Worm (Caenorhabditis elegans) whole organism, L4 larva: ENCODE results near the gene ZK632.9.
A peak's percentile ranks its signal among the peaks of the same experiment; 100 is the strongest.

Source experiments
- Y5F2A.4 ChIP-seq: fragments of 200-800 bp; sonication (Bioruptor generic); optimal IDR thresholded peaks from 2 replicates; lab custom pipeline; 2018; ENCODE audit warnings: mild to moderate bottlenecking, missing genetic modification characterization, missing compliant biosample characterization
- ZK546.5 ChIP-seq, 2 experiments: sonication (generic microtip); optimal IDR thresholded peaks; 2 replicates each; lab custom pipeline; 2017; ENCODE audit warnings: missing biosample characterization in 2 of 2, missing genetic modification characterization in 2 of 2
- aha-1 ChIP-seq: fragments of 150-350 bp; peaks from one replicate; lab custom pipeline; 2014; ENCODE audit warnings: missing biosample characterization, missing genetic modification characterization
- aly-2 ChIP-seq: sonication (generic microtip); optimal IDR thresholded peaks from 2 replicates; lab custom pipeline; 2018; ENCODE audit warnings: missing biosample characterization, missing genetic modification characterization
- ceh-32 ChIP-seq: sonication (generic microtip); optimal IDR thresholded peaks from 2 replicates; lab custom pipeline; 2016; ENCODE audit warnings: mild to moderate bottlenecking, missing genetic modification characterization, missing compliant biosample characterization; ENCODE audit not compliant: poor library complexity
- ceh-44 ChIP-seq: fragments of 200-800 bp; sonication (Bioruptor generic); IDR thresholded peaks from 2 replicates; pipeline ENCODE4 v1.3.6; 2022; ENCODE audit warnings: missing genetic modification reagents, missing genetic modification characterization, missing compliant biosample characterization
- daf-12 ChIP-seq: fragments of 150-350 bp; optimal IDR thresholded peaks from 2 replicates; lab custom pipeline; 2014; ENCODE audit warnings: missing biosample characterization, missing genetic modification reagents, missing genetic modification characterization
- daf-16 ChIP-seq, 3 experiments: sonication (generic microtip); optimal IDR thresholded peaks; 2 replicates each; lab custom pipeline; 2016 to 2017; ENCODE audit warnings: missing genetic modification characterization in 3 of 3, missing genetic modification reagents in 3 of 3, mild to moderate bottlenecking in 2 of 3, missing compliant biosample characterization in 2 of 3, missing biosample characterization in 1 of 3, moderate library complexity in 1 of 3
- daf-8 ChIP-seq: fragments of 200-800 bp; sonication (Bioruptor generic); IDR thresholded peaks from 2 replicates; pipeline ENCODE4 v1.3.6; 2022; ENCODE audit warnings: missing genetic modification characterization, missing compliant biosample characterization
- dmd-6 ChIP-seq: fragments of 200-800 bp; sonication (Bioruptor generic); IDR thresholded peaks from 2 replicates; pipeline ENCODE4 v1.3.6; 2022; ENCODE audit warnings: missing genetic modification reagents, missing genetic modification characterization, missing compliant biosample characterization
- dmd-8 ChIP-seq: fragments of 200-800 bp; sonication (Bioruptor generic); IDR thresholded peaks from 2 replicates; pipeline ENCODE4 v1.3.6; 2022; ENCODE audit warnings: missing genetic modification characterization, missing compliant biosample characterization
- dpl-1 ChIP-seq: fragments of 150-350 bp; optimal IDR thresholded peaks from 2 replicates; lab custom pipeline; 2014; ENCODE audit warnings: missing biosample characterization, missing genetic modification reagents, missing genetic modification characterization
- duxl-1 ChIP-seq: sonication (generic microtip); optimal IDR thresholded peaks from 2 replicates; lab custom pipeline; 2016; ENCODE audit warnings: mild to moderate bottlenecking, missing genetic modification characterization, moderate library complexity, missing compliant biosample characterization; ENCODE audit not compliant: poor library complexity
- dve-1 ChIP-seq: sonication (generic microtip); optimal IDR thresholded peaks from 2 replicates; lab custom pipeline; 2017; ENCODE audit warnings: antibody characterized with exemption, mild to moderate bottlenecking, missing genetic modification characterization, missing compliant biosample characterization; ENCODE audit not compliant: insufficient read depth
- egl-27 ChIP-seq: sonication (generic microtip); optimal IDR thresholded peaks from 3 replicates; lab custom pipeline; 2017; ENCODE audit warnings: missing biosample characterization, missing genetic modification reagents, missing genetic modification characterization
- fkh-10 ChIP-seq: fragments of 150-350 bp; optimal IDR thresholded peaks from 2 replicates; lab custom pipeline; 2014; ENCODE audit warnings: missing biosample characterization, missing genetic modification reagents, missing genetic modification characterization
- gei-8 ChIP-seq: fragments of 200-800 bp; sonication (Bioruptor generic); optimal IDR thresholded peaks from 2 replicates; lab custom pipeline; 2018; ENCODE audit warnings: mild to moderate bottlenecking, missing genetic modification characterization, missing compliant biosample characterization
- hlh-30 ChIP-seq: sonication (generic microtip); optimal IDR thresholded peaks from 2 replicates; lab custom pipeline; 2017; ENCODE audit warnings: antibody characterized with exemption, mild to moderate bottlenecking, missing genetic modification characterization, missing compliant biosample characterization; ENCODE audit not compliant: insufficient read depth
- lin-29 ChIP-seq: fragments of 200-800 bp; sonication (Bioruptor generic); IDR thresholded peaks from 2 replicates; pipeline ENCODE4 v1.3.6; 2022; ENCODE audit warnings: missing genetic modification reagents, missing genetic modification characterization, missing compliant biosample characterization
- lin-38 ChIP-seq: fragments of 200-800 bp; sonication (Bioruptor generic); IDR thresholded peaks from 2 replicates; pipeline ENCODE4 v1.3.6; 2022; ENCODE audit warnings: missing genetic modification reagents, missing genetic modification characterization, missing compliant biosample characterization
- lin-39 ChIP-seq: fragments of 150-350 bp; optimal IDR thresholded peaks from 2 replicates; lab custom pipeline; 2014; ENCODE audit warnings: missing biosample characterization, missing genetic modification reagents, missing genetic modification characterization
- lsy-2 ChIP-seq, 2 experiments: fragments of 150-350 bp in 1 of 2; sonication (generic microtip) in 1 of 2; optimal IDR thresholded peaks; 2 replicates each; lab custom pipeline; 2014 to 2017; ENCODE audit warnings: missing biosample characterization in 2 of 2, missing genetic modification characterization in 2 of 2
- madf-5 ChIP-seq, 2 experiments: fragments of 200-800 bp; sonication (Bioruptor generic); IDR thresholded peaks; 2 replicates each; pipeline ENCODE4 v1.3.6; 2022; ENCODE audit warnings: missing compliant biosample characterization in 2 of 2, missing genetic modification characterization in 2 of 2
- mdl-1 ChIP-seq, 2 experiments: fragments of 150-350 bp in 1 of 2; sonication (generic microtip) in 1 of 2; optimal IDR thresholded peaks; 2 replicates each; lab custom pipeline; 2014 to 2017; ENCODE audit warnings: missing biosample characterization in 2 of 2, missing genetic modification characterization in 2 of 2
- mdt-29 ChIP-seq: fragments of 200-800 bp; sonication (Bioruptor generic); IDR thresholded peaks from 2 replicates; pipeline ENCODE4 v1.3.6; 2022; ENCODE audit warnings: missing genetic modification reagents, missing genetic modification characterization, missing compliant biosample characterization
- nhr-102 ChIP-seq: sonication (generic microtip); optimal IDR thresholded peaks from 2 replicates; lab custom pipeline; 2016; ENCODE audit warnings: mild to moderate bottlenecking, missing genetic modification characterization, moderate library complexity, missing compliant biosample characterization
- nhr-25 ChIP-seq: sonication (generic microtip); optimal IDR thresholded peaks from 2 replicates; lab custom pipeline; 2017; ENCODE audit warnings: missing genetic modification characterization, mild to moderate bottlenecking, missing compliant biosample characterization, antibody characterized with exemption, moderate library complexity, borderline replicate concordance; ENCODE audit not compliant: insufficient read depth
- nhr-28 ChIP-seq: fragments of 150-350 bp; optimal IDR thresholded peaks from 2 replicates; lab custom pipeline; 2014; ENCODE audit warnings: missing biosample characterization, missing genetic modification characterization
- pha-4 ChIP-seq, 2 experiments: fragments of 150-350 bp in 1 of 2; fragments of 200-800 bp in 1 of 2; sonication (Bioruptor generic) in 1 of 2; IDR thresholded peaks in 1 of 2; optimal IDR thresholded peaks in 1 of 2; 2 replicates each; pipeline versions ENCODE4 v1.3.6 to Lab custom; 2014 to 2022; ENCODE audit warnings: missing genetic modification characterization in 2 of 2, missing genetic modification reagents in 2 of 2, missing biosample characterization in 1 of 2, missing compliant biosample characterization in 1 of 2
- php-3 ChIP-seq: fragments of 200-800 bp; sonication (Bioruptor generic); IDR thresholded peaks from 2 replicates; pipeline ENCODE4 v1.3.6; 2022; ENCODE audit warnings: missing genetic modification reagents, missing genetic modification characterization, missing compliant biosample characterization
- pqm-1 ChIP-seq: sonication (generic microtip); optimal IDR thresholded peaks from 2 replicates; lab custom pipeline; 2017; ENCODE audit warnings: missing biosample characterization, missing genetic modification characterization
- saeg-2 ChIP-seq: fragments of 200-800 bp; sonication (Bioruptor generic); IDR thresholded peaks from 2 replicates; pipeline ENCODE4 v1.3.6; 2022; ENCODE audit warnings: missing genetic modification reagents, missing genetic modification characterization, missing compliant biosample characterization
- sdz-12 ChIP-seq: fragments of 200-800 bp; sonication (Bioruptor generic); optimal IDR thresholded peaks from 2 replicates; lab custom pipeline; 2018; ENCODE audit warnings: mild to moderate bottlenecking, missing genetic modification characterization, missing compliant biosample characterization
- set-16 ChIP-seq: fragments of 200-800 bp; sonication (Bioruptor generic); IDR thresholded peaks from 2 replicates; pipeline ENCODE4 v1.3.6; 2022; ENCODE audit warnings: missing genetic modification reagents, missing genetic modification characterization, missing compliant biosample characterization
- skn-1 ChIP-seq: fragments of 150-350 bp; optimal IDR thresholded peaks from 2 replicates; lab custom pipeline; 2014; ENCODE audit warnings: missing biosample characterization, missing genetic modification characterization
- tra-1 ChIP-seq: fragments of 200-800 bp; sonication (Bioruptor generic); IDR thresholded peaks from 2 replicates; pipeline ENCODE4 v1.3.6; 2022; ENCODE audit warnings: missing genetic modification reagents, missing genetic modification characterization, missing compliant biosample characterization
- unc-130 ChIP-seq: sonication (generic microtip); optimal IDR thresholded peaks from 2 replicates; lab custom pipeline; 2016; ENCODE audit warnings: missing genetic modification reagents, missing genetic modification characterization, missing compliant biosample characterization
- unc-39 ChIP-seq: sonication (generic microtip); optimal IDR thresholded peaks from 2 replicates; lab custom pipeline; 2017; ENCODE audit warnings: missing biosample characterization, missing genetic modification characterization
- unc-62 ChIP-seq, 3 experiments: fragments of 150-350 bp in 1 of 3; sonication (generic microtip); optimal IDR thresholded peaks in 2 of 3; peaks in 1 of 3; 1 replicate in 1 of 3; 2 replicates in 2 of 3; lab custom pipeline; 2014 to 2017; ENCODE audit warnings: missing biosample characterization in 3 of 3, missing genetic modification characterization in 3 of 3, missing genetic modification reagents in 3 of 3, missing genotype in 1 of 3
- zip-2 ChIP-seq: fragments of 150-350 bp; optimal IDR thresholded peaks from 2 replicates; lab custom pipeline; 2014; ENCODE audit warnings: missing biosample characterization, missing genetic modification characterization
- ztf-7 ChIP-seq: fragments of 150-350 bp; optimal IDR thresholded peaks from 2 replicates; lab custom pipeline; 2014; ENCODE audit warnings: missing biosample characterization, missing genetic modification characterization

Gene ZK632.9

ce11 chrIII:9846093-9846492 is 20.9 kb upstream of the ZK632.9 start, which contains the start of gene K11H3.2:
TSS of gene K11H3.2 (plus strand) at chrIII:9846393.
- TF ChIP-seq ztf-7 (tag; lab: Kevin White, UChicago) (no peak), mdl-1 (tag; optimal IDR thresholded peaks at IDR 0.05; lab: Kevin White, UChicago) (no peak), Y5F2A.4 (GFP tag; lab: Kevin White, UChicago) (no peak), saeg-2 (GFP tag; lab: Robert Waterston, UW) (no peak), hlh-30 (tag; lab: Kevin White, UChicago) (no peak), gei-8 (no peak), fkh-10 (GFP tag; lab: Kevin White, UChicago) (no peak)

ce11 chrIII:9843715-9844114 is 18.5 kb upstream of the ZK632.9 start, which contains the start of gene K11H3.5:
TSS of gene K11H3.5 (plus strand) at chrIII:9843768.
- TF ChIP-seq nhr-28 (tag; lab: Kevin White, UChicago) (peak; percentile 35), dmd-6 (GFP tag; lab: Robert Waterston, UW) (no peak), tra-1 (GFP tag; lab: Robert Waterston, UW) (no peak), daf-16 (GFP tag; optimal IDR thresholded peaks at IDR 0.05; lab: Kevin White, UChicago) (no peak), daf-16 (tag; optimal IDR thresholded peaks at IDR 0.05; lab: Kevin White, UChicago) (peak; percentile 2), aha-1 (tag; lab: Kevin White, UChicago) (peak; percentile 68), php-3 (no peak)

ce11 chrIII:9834888-9835287 is 9.7 kb upstream of the ZK632.9 start, which contains the start of gene K11H3.8:
TSS of gene K11H3.8 (plus strand) at chrIII:9835188.
- TF ChIP-seq dpl-1 (GFP tag; lab: Kevin White, UChicago) (no peak), unc-62 (GFP tag; optimal IDR thresholded peaks at IDR 0.05 in 1 of 2; lab: Kevin White, UChicago) (no peak), unc-62 (tag; optimal IDR thresholded peaks at IDR 0.05; lab: Kevin White, UChicago) (no peak), ztf-7 (tag; lab: Kevin White, UChicago) (no peak), daf-12 (tag; lab: Kevin White, UChicago) (no peak)
- TF ChIP-seq, all 104 proteins: peak for 0

DNA sequence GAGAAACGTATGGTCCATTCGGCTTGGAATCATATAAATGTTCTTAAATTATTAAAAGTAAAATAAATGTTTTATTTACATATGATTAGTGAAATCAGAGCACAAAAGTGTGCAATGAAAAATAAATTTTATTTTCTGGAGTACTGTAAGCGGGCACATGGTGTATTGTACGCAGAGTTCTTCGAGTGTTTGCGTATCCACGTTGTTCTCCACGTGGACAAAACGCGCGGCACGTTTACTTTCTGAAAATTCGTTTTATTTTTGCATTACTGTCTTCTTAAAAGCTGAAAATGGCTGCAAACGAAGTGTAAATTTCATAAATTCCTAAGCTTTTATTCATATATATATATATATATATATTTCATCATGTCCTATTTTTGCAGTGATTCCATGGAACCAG is 7.3 kb upstream of the ZK632.9 start:
- TF ChIP-seq egl-27 (tag; lab: Kevin White, UChicago) (no peak), lin-38 (GFP tag; lab: Robert Waterston, UW) (peak; percentile 42), madf-5 (GFP tag; IDR thresholded peaks at IDR 0.05; lab: Robert Waterston, UW) (no peak), nhr-25 (tag; lab: Kevin White, UChicago) (no peak), daf-8 (no peak), unc-130 (GFP tag; lab: Kevin White, UChicago) (peak; percentile 2)

ce11 chrIII:9830502-9830901 is 5.3 kb upstream of the ZK632.9 start, which contains the start of gene ZK632.12:
TSS of gene ZK632.12 (plus strand) at chrIII:9830802.
- TF ChIP-seq lin-29 (no peak), dve-1 (tag; lab: Kevin White, UChicago) (peak; percentile 19), dmd-8 (GFP tag; lab: Robert Waterston, UW) (no peak), mdt-29 (GFP tag; lab: Robert Waterston, UW) (no peak), aly-2 (tag; lab: Kevin White, UChicago) (no peak), ceh-32 (no peak), saeg-2 (GFP tag; lab: Robert Waterston, UW) (no peak), ZK546.5 (tag; optimal IDR thresholded peaks at IDR 0.05; lab: Kevin White, UChicago) (no peak), pqm-1 (no peak), dpl-1 (GFP tag; lab: Kevin White, UChicago) (no peak), skn-1 (tag; lab: Kevin White, UChicago) (no peak), aha-1 (tag; lab: Kevin White, UChicago) (peak; percentile 33), lsy-2 (tag; optimal IDR thresholded peaks at IDR 0.05; lab: Kevin White, UChicago) (peak in 1 of 2 experiments; percentile 15), zip-2 (tag; lab: Kevin White, UChicago) (no peak), madf-5 (GFP tag; IDR thresholded peaks at IDR 0.05; lab: Robert Waterston, UW) (no peak), pha-4 (GFP tag; IDR thresholded peaks at IDR 0.05; lab: Robert Waterston, UW) (no peak), pha-4 (tag; optimal IDR thresholded peaks at IDR 0.05; lab: Kevin White, UChicago) (peak; percentile 20), ceh-44 (GFP tag; lab: Robert Waterston, UW) (no peak), daf-12 (tag; lab: Kevin White, UChicago) (no peak), sdz-12 (GFP tag; lab: Kevin White, UChicago) (no peak), unc-39 (tag; lab: Kevin White, UChicago) (no peak), set-16 (no peak), nhr-102 (tag; lab: Kevin White, UChicago) (no peak), lin-39 (tag; lab: Kevin White, UChicago) (no peak), duxl-1 (tag; lab: Kevin White, UChicago) (no peak), mdl-1 (tag; optimal IDR thresholded peaks at IDR 0.05; lab: Kevin White, UChicago) (no peak)
